Fruit fly (Drosophila melanogaster) whole organism, pupa: ENCODE results near the gene Saf-B.

Source experiments
- CG10348 ChIP-seq: fragments of 200-800 bp; sonication (Bioruptor generic); IDR thresholded peaks from 2 replicates; pipeline ENCODE4 v1.3.6; 2022; ENCODE audit warnings: missing biosample characterization, missing genetic modification characterization
- CG12605 ChIP-seq: fragments of 200-800 bp; sonication (Bioruptor generic); IDR thresholded peaks from 2 replicates; pipeline ENCODE4 v1.3.6; 2022; ENCODE audit warnings: missing biosample characterization, missing genetic modification characterization
- CG14655 ChIP-seq: fragments of 200-800 bp; sonication (Bioruptor generic); optimal IDR thresholded peaks from 3 replicates; lab custom pipeline; 2017; ENCODE audit warnings: mild to moderate bottlenecking, missing biosample characterization, missing genetic modification reagents, missing genetic modification characterization
- CG17806 ChIP-seq: fragments of 200-800 bp; sonication (Bioruptor generic); optimal IDR thresholded peaks from 2 replicates; lab custom pipeline; 2018; ENCODE audit warnings: missing biosample characterization, mild to moderate bottlenecking, missing genetic modification characterization, moderate library complexity
- CG4496 ChIP-seq: fragments of 200-800 bp; sonication (Bioruptor generic); IDR thresholded peaks from 3 replicates; pipeline ENCODE4 v1.3.6; 2022; ENCODE audit warnings: missing biosample characterization, missing genetic modification characterization
- D1 ChIP-seq: fragments of 200-800 bp; sonication (Bioruptor generic); optimal IDR thresholded peaks from 2 replicates; lab custom pipeline; 2018; ENCODE audit warnings: missing biosample characterization, mild to moderate bottlenecking, missing genetic modification characterization, moderate library complexity
- EcR ChIP-seq: fragments of 200-800 bp; sonication (Bioruptor generic); optimal IDR thresholded peaks from 3 replicates; lab custom pipeline; 2019; ENCODE audit warnings: missing biosample characterization, missing genetic modification characterization, mild to moderate bottlenecking, moderate library complexity, missing genetic modification reagents
- Snoo ChIP-seq: fragments of 200-800 bp; sonication (Bioruptor generic); optimal IDR thresholded peaks from 3 replicates; lab custom pipeline; 2017; ENCODE audit warnings: missing biosample characterization, mild to moderate bottlenecking, missing genetic modification characterization, inconsistent platforms

dm6 chr3R:24825548-24825947 lies 8.3 kb downstream of the Saf-B start, which contains the start of gene niki:
- no peak for TF ChIP-seq CG4496
- no peak for TF ChIP-seq CG14655 (GFP tag; lab: Kevin White, UChicago)
- no peak for TF ChIP-seq CG12605 (GFP tag; lab: Robert Waterston, UW)
- TF ChIP-seq D1 (tag; lab: Kevin White, UChicago), result no peak
- no peak for TF ChIP-seq CG10348 (GFP tag; lab: Robert Waterston, UW)
- TF ChIP-seq Snoo (tag; lab: Kevin White, UChicago), result no peak
- no peak for TF ChIP-seq CG17806 (tag; lab: Kevin White, UChicago)
- TF ChIP-seq EcR, result no peak
